Fruit fly (Drosophila melanogaster): Measurements from ENCODE around the gene Mgat2.
A peak's percentile ranks its signal among the peaks of the same experiment; 100 is the strongest.

Mgat2 gene

dm6 chr3R:30023445-30023844 lies 1.4 kb upstream of the Mgat2 start:
- TF ChIP-seq rn (GFP tag; IDR thresholded peaks at IDR 0.05) = no peak
- TF ChIP-seq CG8159 (tag; optimal IDR thresholded peaks at IDR 0.05) = no peak
- TF ChIP-seq CG17806 (tag; optimal IDR thresholded peaks at IDR 0.05) = no peak
- no peak for TF ChIP-seq gl (tag; optimal IDR thresholded peaks at IDR 0.05)
- TF ChIP-seq CG4496 (GFP tag; IDR thresholded peaks at IDR 0.05) = no peak
- TF ChIP-seq Snoo (tag; optimal IDR thresholded peaks at IDR 0.05) = no peak
- TF ChIP-seq Pif1A (GFP tag; optimal IDR thresholded peaks at IDR 0.05) = no peak
- no peak for TF ChIP-seq CG32121 (GFP tag; IDR thresholded peaks at IDR 0.05)
- TF ChIP-seq D1 (tag; optimal IDR thresholded peaks at IDR 0.05) = no peak
- TF ChIP-seq fd96Ca (GFP tag; IDR thresholded peaks at IDR 0.05) = no peak
- TF ChIP-seq CG10348 (GFP tag; IDR thresholded peaks at IDR 0.05) = no peak
- TF ChIP-seq CG34367 (tag; optimal IDR thresholded peaks at IDR 0.05) = no peak

DNA sequence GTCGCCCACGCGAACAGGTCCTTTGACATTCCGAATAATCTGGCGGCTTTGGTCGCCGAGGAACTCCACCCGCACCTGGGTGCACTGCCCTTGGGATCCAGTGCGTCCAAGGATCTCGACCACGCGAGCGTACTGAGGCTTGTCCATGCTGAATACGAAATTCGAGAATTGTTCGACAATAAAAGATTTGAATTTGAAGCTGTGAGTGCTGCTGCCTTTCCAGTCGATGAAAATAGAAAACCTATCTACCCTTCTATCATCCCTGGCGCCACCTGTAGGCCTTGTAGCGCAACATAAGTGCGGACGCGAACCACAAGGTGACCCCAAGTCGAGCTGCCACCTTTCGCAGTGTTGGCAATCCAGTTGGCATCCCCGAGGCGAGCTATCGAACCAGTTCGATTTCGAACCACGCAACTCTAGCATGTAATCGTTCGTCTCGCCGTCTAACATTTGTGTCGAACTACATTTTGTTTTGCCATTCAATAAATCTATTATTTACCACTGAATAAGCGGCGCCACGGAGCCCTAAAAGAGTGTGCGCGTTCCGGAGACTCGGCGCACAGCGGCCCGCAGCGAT lies 519 bp upstream of the Mgat2 start, which contains the start of the genes RpS28a and Axn:
Gene RpS28a, minus strand, starts transcription at position 197 of the 577 bp plus-strand sequence.
Gene Axn, plus strand, starts transcription at position 391 of the 577 bp plus-strand sequence.
- TF ChIP-seq CG4496 (GFP tag; IDR thresholded peaks at IDR 0.05) (no peak), Pif1B (GFP tag; optimal IDR thresholded peaks at IDR 0.05) (no peak), CG17806 (tag; optimal IDR thresholded peaks at IDR 0.05) (no peak), CG10348 (GFP tag; IDR thresholded peaks at IDR 0.05) (no peak), EcR (GFP tag; optimal IDR thresholded peaks at IDR 0.05) (peak; percentile 93)

dm6 chr3R:30021009-30021408 lies 1.0 kb downstream of the Mgat2 start:
- TF ChIP-seq CG17806 (tag; optimal IDR thresholded peaks at IDR 0.05) (peak; percentile 8), CG12605 (GFP tag; IDR thresholded peaks at IDR 0.05) (no peak), CG14655 (GFP tag; optimal IDR thresholded peaks at IDR 0.05) (no peak), D1 (tag; optimal IDR thresholded peaks at IDR 0.05) (no peak), Pif1A (GFP tag; optimal IDR thresholded peaks at IDR 0.05) (no peak), CG13204 (GFP tag; optimal IDR thresholded peaks at IDR 0.05) (no peak), Ets98B (GFP tag; IDR thresholded peaks at IDR 0.05) (peak; percentile 57), Snoo (tag; optimal IDR thresholded peaks at IDR 0.05) (no peak), Pif1B (GFP tag; optimal IDR thresholded peaks at IDR 0.05) (no peak), fd96Ca (GFP tag; IDR thresholded peaks at IDR 0.05) (peak; percentile 37; the same call in 1 of the 3 replicates), EcR (GFP tag; optimal IDR thresholded peaks at IDR 0.05) (no peak), CG15710 (tag; optimal IDR thresholded peaks at IDR 0.05) (peak; percentile 9), CG4496 (GFP tag; IDR thresholded peaks at IDR 0.05) (peak; percentile 64; the same call in 2 of the 3 replicates), gl (tag; optimal IDR thresholded peaks at IDR 0.05) (no peak), CG34367 (tag; optimal IDR thresholded peaks at IDR 0.05) (no peak), CG8159 (tag; optimal IDR thresholded peaks at IDR 0.05) (peak; percentile 27), CG32121 (GFP tag; IDR thresholded peaks at IDR 0.05) (peak; percentile 73), CG8301 (tag; optimal IDR thresholded peaks at IDR 0.05) (peak; percentile 44), CG9948 (tag; optimal IDR thresholded peaks at IDR 0.05) (peak; percentile 20), rn (GFP tag; IDR thresholded peaks at IDR 0.05) (0 out of 2 replicates have a peak, but pooled peaks have one; percentile 21), CG10348 (GFP tag; IDR thresholded peaks at IDR 0.05) (no peak)

- TF ChIP-seq CG32121 (GFP tag; IDR thresholded peaks at IDR 0.05) = 0 out of 2 replicates have a peak, but pooled peaks have one; percentile 24
- TF ChIP-seq CG13204 (GFP tag; optimal IDR thresholded peaks at IDR 0.05) = peak; percentile 45
- TF ChIP-seq CG34367 (tag; optimal IDR thresholded peaks at IDR 0.05) = peak; percentile 7
- 0 out of 3 replicates have a peak, but pooled peaks have one; percentile 36 for TF ChIP-seq CG4496 (GFP tag; IDR thresholded peaks at IDR 0.05)
- TF ChIP-seq CG12605 (GFP tag; IDR thresholded peaks at IDR 0.05) = peak; percentile 44; the same call in 1 of the 2 replicates
- TF ChIP-seq Pif1A (GFP tag; optimal IDR thresholded peaks at IDR 0.05) = no peak
- peak; percentile 6 for TF ChIP-seq CG17806 (tag; optimal IDR thresholded peaks at IDR 0.05)
- TF ChIP-seq Ets98B (GFP tag; IDR thresholded peaks at IDR 0.05) = peak; percentile 40; the same call in 1 of the 2 replicates
- peak; percentile 6 for TF ChIP-seq CG8301 (tag; optimal IDR thresholded peaks at IDR 0.05)
- TF ChIP-seq EcR (GFP tag; optimal IDR thresholded peaks at IDR 0.05) = no peak
Measured at dm6 chr3R:30014977-30015514, 7.0 kb downstream of the Mgat2 start, which contains the start of gene CG7920. TSS of gene CG7920 (minus strand) at chr3R:30015284.

DNA sequence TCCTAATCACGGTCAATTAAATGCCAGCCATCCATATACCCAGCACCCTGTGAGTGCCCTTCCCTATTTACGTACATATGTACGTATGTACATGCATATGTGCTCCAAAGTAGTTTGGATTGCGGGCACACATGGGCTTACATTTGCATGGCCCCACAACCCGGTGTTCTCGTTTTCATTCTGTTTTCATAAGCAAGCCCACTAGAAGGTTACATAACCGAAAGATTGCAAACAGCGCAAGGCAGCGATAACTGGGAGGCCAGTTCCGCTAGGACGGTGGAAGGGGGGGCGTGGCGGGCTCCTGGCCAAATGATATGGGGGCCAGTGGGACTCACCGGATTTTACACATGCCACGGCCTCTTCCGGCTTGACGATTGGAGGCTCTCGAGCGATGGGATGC lies 7.5 kb downstream of the Mgat2 start:
- TF ChIP-seq EcR (GFP tag; optimal IDR thresholded peaks at IDR 0.05) (no peak), CG17806 (tag; optimal IDR thresholded peaks at IDR 0.05) (no peak), fd96Ca (GFP tag; IDR thresholded peaks at IDR 0.05) (no peak), Pif1B (GFP tag; optimal IDR thresholded peaks at IDR 0.05) (no peak), CG34367 (tag; optimal IDR thresholded peaks at IDR 0.05) (no peak), CG32121 (GFP tag; IDR thresholded peaks at IDR 0.05) (no peak), CG13204 (GFP tag; optimal IDR thresholded peaks at IDR 0.05) (no peak), CG8159 (tag; optimal IDR thresholded peaks at IDR 0.05) (no peak)

DNA sequence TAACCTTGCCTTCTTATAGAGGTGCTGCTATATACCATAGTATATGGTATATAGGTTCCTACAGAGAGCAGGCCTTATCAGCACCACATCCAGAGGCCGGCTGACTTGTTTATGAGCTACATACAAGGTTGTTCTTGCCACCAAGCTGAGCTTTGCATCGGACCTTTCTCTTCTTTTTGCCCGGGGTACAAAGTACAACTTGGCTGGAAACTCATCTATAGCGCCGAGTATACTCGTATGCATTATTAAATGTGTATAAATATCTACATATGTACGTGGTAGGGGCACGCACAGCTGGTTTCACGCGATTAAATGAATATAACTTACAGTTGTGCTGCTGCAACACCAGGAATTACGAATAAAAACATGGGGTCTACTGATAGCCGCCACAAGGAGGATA lies 8.1 kb downstream of the Mgat2 start:
- no peak for TF ChIP-seq EcR (GFP tag; optimal IDR thresholded peaks at IDR 0.05)
- no peak for TF ChIP-seq CG10348 (GFP tag; IDR thresholded peaks at IDR 0.05)
- TF ChIP-seq D1 (tag; optimal IDR thresholded peaks at IDR 0.05) = no peak
- TF ChIP-seq CG14655 (GFP tag; optimal IDR thresholded peaks at IDR 0.05) = peak; percentile 58
- TF ChIP-seq CG13204 (GFP tag; optimal IDR thresholded peaks at IDR 0.05) = peak; percentile 78
- TF ChIP-seq Ets98B (GFP tag; IDR thresholded peaks at IDR 0.05) = peak; percentile 77
- TF ChIP-seq CG8159 (tag; optimal IDR thresholded peaks at IDR 0.05) = peak; percentile 40
- TF ChIP-seq CG4496 (GFP tag; IDR thresholded peaks at IDR 0.05) = peak; percentile 54; the same call in 1 of the 3 replicates
- peak; percentile 64 for TF ChIP-seq Pif1B (GFP tag; optimal IDR thresholded peaks at IDR 0.05)
- TF ChIP-seq CG34367 (tag; optimal IDR thresholded peaks at IDR 0.05) = peak; percentile 23
- TF ChIP-seq CG17806 (tag; optimal IDR thresholded peaks at IDR 0.05) = peak; percentile 47
- TF ChIP-seq Snoo (tag; optimal IDR thresholded peaks at IDR 0.05) = peak; percentile 3
- peak; percentile 39; the same call in 2 of the 3 replicates for TF ChIP-seq fd96Ca (GFP tag; IDR thresholded peaks at IDR 0.05)
- peak; percentile 87 for TF ChIP-seq CG12605 (GFP tag; IDR thresholded peaks at IDR 0.05)
- peak; percentile 94 for TF ChIP-seq gl (tag; optimal IDR thresholded peaks at IDR 0.05)
- TF ChIP-seq rn (GFP tag; IDR thresholded peaks at IDR 0.05) = no peak
- TF ChIP-seq CG15710 (tag; optimal IDR thresholded peaks at IDR 0.05) = peak; percentile 18
- peak; percentile 48 for TF ChIP-seq CG8301 (tag; optimal IDR thresholded peaks at IDR 0.05)
- TF ChIP-seq CG9948 (tag; optimal IDR thresholded peaks at IDR 0.05) = no peak
- peak; percentile 76 for TF ChIP-seq Pif1A (GFP tag; optimal IDR thresholded peaks at IDR 0.05)
- no peak; the same call in 1 of the 2 replicates for TF ChIP-seq CG32121 (GFP tag; IDR thresholded peaks at IDR 0.05)
